Fruit fly (Drosophila melanogaster): ENCODE measurements around the gene CG13693.

DNA sequence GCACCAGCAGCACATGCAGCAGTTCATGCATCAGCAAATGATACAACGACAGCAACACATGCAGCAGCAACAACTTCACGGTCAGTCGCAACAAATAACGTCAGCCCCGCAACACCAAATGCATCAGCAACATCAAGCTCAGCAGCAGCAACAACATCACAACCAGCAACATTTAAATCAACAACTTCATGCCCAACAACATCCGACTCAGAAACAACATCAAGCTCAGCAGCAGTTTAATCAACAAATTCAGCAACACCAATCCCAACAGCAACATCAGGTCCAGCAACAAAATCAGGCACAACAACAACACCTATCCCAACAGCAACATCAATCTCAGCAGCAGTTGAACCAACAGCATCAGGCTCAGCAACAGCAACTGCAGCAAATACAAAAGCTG lies 36.6 kb upstream of the CG13693 start:
- TF ChIP-seq CG12768 (GFP tag; optimal IDR thresholded peaks at IDR 0.05) (no peak), CG11617 (GFP tag; optimal IDR thresholded peaks at IDR 0.05) (no peak), CG7045 (GFP tag; optimal IDR thresholded peaks at IDR 0.05) (no peak), Hr96 (GFP tag; optimal IDR thresholded peaks at IDR 0.05) (no peak), tj (GFP tag; optimal IDR thresholded peaks at IDR 0.05) (no peak), CG14711 (tag; optimal IDR thresholded peaks at IDR 0.05) (no peak), cnc (optimal IDR thresholded peaks at IDR 0.05) (no peak), CG1620 (GFP tag; optimal IDR thresholded peaks at IDR 0.05) (no peak)
